Worm (Caenorhabditis elegans): ENCODE data around the gene cul-3.

DNA sequence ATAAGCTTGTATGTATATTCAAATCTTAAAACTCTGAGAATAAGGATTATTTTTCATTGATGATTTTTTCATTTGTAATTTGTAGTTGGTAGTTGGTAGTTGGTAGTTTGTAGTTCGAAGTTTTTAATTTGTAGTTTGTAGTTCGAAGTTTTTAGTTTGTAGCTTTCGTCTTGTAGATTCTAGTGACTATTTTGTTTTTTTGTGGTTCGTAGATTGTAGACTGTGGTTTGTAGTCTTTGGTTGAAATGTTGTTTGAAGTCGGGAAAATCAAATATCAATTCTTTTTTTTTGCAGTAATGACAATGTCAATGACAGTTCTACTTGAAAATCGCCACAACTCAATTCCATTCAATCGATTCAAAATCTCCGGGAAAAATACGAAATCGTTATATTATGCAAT is 31.5 kb upstream of the cul-3 start:
- TF ChIP-seq pqm-1 (tag; optimal IDR thresholded peaks at IDR 0.05) (no peak), Y105C5A.15 (GFP tag; IDR thresholded peaks at IDR 0.05) (no peak), R02D3.7 (tag; optimal IDR thresholded peaks at IDR 0.05) (no peak), Y48G9A.11 (GFP tag; IDR thresholded peaks at IDR 0.05) (no peak), mxl-2 (GFP tag; conservative IDR thresholded peaks at IDR 0.05) (no peak), nhr-237 (tag; optimal IDR thresholded peaks at IDR 0.05) (no peak), F44E2.7 (GFP tag; IDR thresholded peaks at IDR 0.05) (no peak), ces-1 (GFP tag; optimal IDR thresholded peaks at IDR 0.05) (no peak), ctbp-1 (GFP tag; IDR thresholded peaks at IDR 0.05) (no peak)

Measured in whole organism, L4 larva.